Worm (Caenorhabditis elegans) whole organism, late embryonic: Measurements from ENCODE around the gene C02C6.14.
A peak's percentile ranks its signal among the peaks of the same experiment; 100 is the strongest.

ENCODE experiments used
- C08G9.2 ChIP-seq: sonication (generic microtip); optimal IDR thresholded peaks from 2 replicates; lab custom pipeline; 2016; ENCODE audit warnings: mild to moderate bottlenecking, missing genetic modification characterization, moderate library complexity, missing compliant biosample characterization
- C38D4.7 ChIP-seq: fragments of 200-800 bp; sonication (Bioruptor generic); optimal IDR thresholded peaks from 2 replicates; lab custom pipeline; 2018; ENCODE audit warnings: mild to moderate bottlenecking, missing genetic modification characterization, moderate library complexity, missing compliant biosample characterization
- F13H6.1 ChIP-seq: sonication (generic microtip); optimal IDR thresholded peaks from 2 replicates; lab custom pipeline; 2016; ENCODE audit warnings: missing genetic modification characterization, missing compliant biosample characterization
- K02D7.2 ChIP-seq: sonication (generic microtip); optimal IDR thresholded peaks from 2 replicates; lab custom pipeline; 2017; ENCODE audit warnings: mild to moderate bottlenecking, missing genetic modification characterization, missing compliant biosample characterization
- K09A11.1 ChIP-seq: sonication (generic microtip); optimal IDR thresholded peaks from 2 replicates; lab custom pipeline; 2017; ENCODE audit warnings: antibody characterized with exemption, mild to moderate bottlenecking, missing genetic modification characterization, missing compliant biosample characterization; ENCODE audit not compliant: insufficient read depth
- T23F11.4 ChIP-seq: fragments of 200-800 bp; sonication (Bioruptor generic); optimal IDR thresholded peaks from 2 replicates; lab custom pipeline; 2018; ENCODE audit warnings: mild to moderate bottlenecking, missing genetic modification characterization, missing compliant biosample characterization
- ahr-1 ChIP-seq: sonication (generic microtip); optimal IDR thresholded peaks from 2 replicates; lab custom pipeline; 2016; ENCODE audit warnings: missing genetic modification characterization, missing compliant biosample characterization
- ama-1 ChIP-seq: fragments of 150-350 bp; optimal IDR thresholded peaks from 2 replicates; lab custom pipeline; 2014
- ceh-14 ChIP-seq: sonication (generic microtip); optimal IDR thresholded peaks from 2 replicates; lab custom pipeline; 2016; ENCODE audit warnings: missing genotype, missing genetic modification characterization, missing compliant biosample characterization
- ceh-19 ChIP-seq: fragments of 200-800 bp; sonication (Bioruptor generic); optimal IDR thresholded peaks from 2 replicates; lab custom pipeline; 2018; ENCODE audit warnings: mild to moderate bottlenecking, missing genetic modification characterization, missing compliant biosample characterization
- ceh-2 ChIP-seq: sonication (generic microtip); optimal IDR thresholded peaks from 2 replicates; lab custom pipeline; 2016; ENCODE audit warnings: missing genotype, missing genetic modification characterization, missing compliant biosample characterization
- ceh-24 ChIP-seq: sonication (generic microtip); optimal IDR thresholded peaks from 2 replicates; lab custom pipeline; 2016; ENCODE audit warnings: mild to moderate bottlenecking, missing genetic modification characterization, missing compliant biosample characterization
- ceh-30 ChIP-seq: fragments of 150-350 bp; optimal IDR thresholded peaks from 2 replicates; lab custom pipeline; 2014; ENCODE audit warnings: missing biosample characterization, missing genetic modification characterization
- ceh-31 ChIP-seq: sonication (generic microtip); optimal IDR thresholded peaks from 2 replicates; lab custom pipeline; 2016; ENCODE audit warnings: missing genetic modification characterization, missing compliant biosample characterization
- ceh-34 ChIP-seq: sonication (generic microtip); optimal IDR thresholded peaks from 2 replicates; lab custom pipeline; 2016; ENCODE audit warnings: mild to moderate bottlenecking, missing genetic modification characterization, missing compliant biosample characterization
- ceh-45 ChIP-seq: fragments of 200-800 bp; sonication (Bioruptor generic); IDR thresholded peaks from 2 replicates; pipeline ENCODE4 v1.3.6; 2022; ENCODE audit warnings: missing genetic modification reagents, missing genetic modification characterization, missing compliant biosample characterization
- ceh-6 ChIP-seq: fragments of 200-800 bp; sonication (Bioruptor generic); optimal IDR thresholded peaks from 2 replicates; lab custom pipeline; 2018; ENCODE audit warnings: mild to moderate bottlenecking, missing genetic modification characterization, missing compliant biosample characterization
- ceh-9 ChIP-seq: sonication (generic microtip); optimal IDR thresholded peaks from 2 replicates; lab custom pipeline; 2016; ENCODE audit warnings: mild to moderate bottlenecking, missing genetic modification characterization, inconsistent platforms, missing compliant biosample characterization
- che-1 ChIP-seq: sonication (generic microtip); optimal IDR thresholded peaks from 2 replicates; lab custom pipeline; 2016; ENCODE audit warnings: mild to moderate bottlenecking, missing genetic modification characterization, missing compliant biosample characterization
- dve-1 ChIP-seq: sonication (generic microtip); optimal IDR thresholded peaks from 2 replicates; lab custom pipeline; 2017; ENCODE audit warnings: antibody characterized with exemption, mild to moderate bottlenecking, missing genetic modification characterization, missing compliant biosample characterization
- fax-1 ChIP-seq: sonication (generic microtip); optimal IDR thresholded peaks from 2 replicates; lab custom pipeline; 2016; ENCODE audit warnings: missing genotype, missing genetic modification characterization, missing compliant biosample characterization
- fkh-6 ChIP-seq: sonication (generic microtip); optimal IDR thresholded peaks from 2 replicates; lab custom pipeline; 2016; ENCODE audit warnings: missing genetic modification characterization, missing compliant biosample characterization
- hlh-30 ChIP-seq: sonication (generic microtip); optimal IDR thresholded peaks from 2 replicates; lab custom pipeline; 2017; ENCODE audit warnings: antibody characterized with exemption, missing genetic modification characterization, missing compliant biosample characterization; ENCODE audit not compliant: insufficient read depth
- hlh-6 ChIP-seq: sonication (generic microtip); optimal IDR thresholded peaks from 2 replicates; lab custom pipeline; 2016; ENCODE audit warnings: missing genotype, missing genetic modification characterization, missing compliant biosample characterization
- madf-2 ChIP-seq: sonication (generic microtip); optimal IDR thresholded peaks from 2 replicates; lab custom pipeline; 2017; ENCODE audit warnings: missing genetic modification characterization, missing compliant biosample characterization
- mec-3 ChIP-seq: sonication (generic microtip); optimal IDR thresholded peaks from 2 replicates; lab custom pipeline; 2016; ENCODE audit warnings: borderline replicate concordance, missing genetic modification characterization, missing compliant biosample characterization
- nfya-1 ChIP-seq: sonication (generic microtip); optimal IDR thresholded peaks from 2 replicates; lab custom pipeline; 2017; ENCODE audit warnings: missing genetic modification characterization, mild to moderate bottlenecking, missing compliant biosample characterization, antibody characterized with exemption, moderate library complexity
- nhr-232 ChIP-seq: sonication (generic microtip); optimal IDR thresholded peaks from 2 replicates; lab custom pipeline; 2016; ENCODE audit warnings: missing genetic modification characterization, missing compliant biosample characterization
- odd-2 ChIP-seq: sonication (generic microtip); optimal IDR thresholded peaks from 2 replicates; lab custom pipeline; 2017; ENCODE audit warnings: antibody characterized with exemption, mild to moderate bottlenecking, missing genetic modification characterization, missing compliant biosample characterization
- pag-3 ChIP-seq: sonication (generic microtip); optimal IDR thresholded peaks from 2 replicates; lab custom pipeline; 2016; ENCODE audit warnings: missing compliant biosample characterization, missing genetic modification characterization, borderline replicate concordance
- pat-9 ChIP-seq: fragments of 200-800 bp; sonication (Bioruptor generic); optimal IDR thresholded peaks from 2 replicates; lab custom pipeline; 2018; ENCODE audit warnings: mild to moderate bottlenecking, missing genetic modification characterization, moderate library complexity, missing compliant biosample characterization
- pax-1 ChIP-seq: fragments of 150-350 bp; optimal IDR thresholded peaks from 2 replicates; lab custom pipeline; 2014; ENCODE audit warnings: missing biosample characterization, missing genetic modification characterization
- pha-2 ChIP-seq: sonication (generic microtip); optimal IDR thresholded peaks from 2 replicates; lab custom pipeline; 2017; ENCODE audit warnings: mild to moderate bottlenecking, missing genetic modification characterization, missing compliant biosample characterization
- pha-4 ChIP-seq: fragments of 150-350 bp; optimal IDR thresholded peaks from 2 replicates; lab custom pipeline; 2018; ENCODE audit warnings: missing biosample characterization, missing genetic modification reagents, missing genetic modification characterization
- sdc-2 ChIP-seq: sonication (generic microtip); optimal IDR thresholded peaks from 2 replicates; lab custom pipeline; 2016; ENCODE audit warnings: missing genotype, missing genetic modification characterization, missing compliant biosample characterization
- sox-4 ChIP-seq: sonication (generic microtip); optimal IDR thresholded peaks from 2 replicates; lab custom pipeline; 2017; ENCODE audit warnings: mild to moderate bottlenecking, missing genetic modification characterization, inconsistent platforms, missing compliant biosample characterization
- syd-9 ChIP-seq: sonication (generic microtip); optimal IDR thresholded peaks from 2 replicates; lab custom pipeline; 2016; ENCODE audit warnings: mild to moderate bottlenecking, missing genetic modification characterization, moderate library complexity, missing compliant biosample characterization
- ttx-3 ChIP-seq: sonication (generic microtip); optimal IDR thresholded peaks from 2 replicates; lab custom pipeline; 2016; ENCODE audit warnings: missing genetic modification reagents, missing genetic modification characterization, missing compliant biosample characterization
- unc-3 ChIP-seq, 2 experiments: fragments of 200-800 bp in 1 of 2; sonication (Bioruptor generic) in 1 of 2; sonication (generic microtip) in 1 of 2; conservative IDR thresholded peaks in 1 of 2; optimal IDR thresholded peaks in 1 of 2; 2 replicates each; pipeline versions ENCODE4 v1.3.6 to Lab custom; 2016 to 2022; ENCODE audit warnings: missing compliant biosample characterization in 2 of 2, missing genetic modification characterization in 2 of 2, missing genetic modification reagents in 1 of 2
- unc-42 ChIP-seq: sonication (generic microtip); optimal IDR thresholded peaks from 2 replicates; lab custom pipeline; 2016; ENCODE audit warnings: missing genotype, missing genetic modification characterization, missing compliant biosample characterization
- zip-5 ChIP-seq: sonication (generic microtip); optimal IDR thresholded peaks from 2 replicates; lab custom pipeline; 2016; ENCODE audit warnings: missing genetic modification characterization, missing compliant biosample characterization
- ztf-16 ChIP-seq: sonication (generic microtip); optimal IDR thresholded peaks from 2 replicates; lab custom pipeline; 2017; ENCODE audit warnings: missing genetic modification characterization, missing compliant biosample characterization

Gene C02C6.14

ce11 chrX:15509681-15510080, 27.8 kb upstream of the C02C6.14 start, which contains the start of gene eat-20:
TSS of gene eat-20 (plus strand) at chrX:15510011.
- TF ChIP-seq sdc-2 (tag; lab: Kevin White, UChicago) (no peak), nhr-232 (tag; lab: Kevin White, UChicago) (no peak), odd-2 (no peak), syd-9 (tag; lab: Kevin White, UChicago) (no peak), pat-9 (tag; lab: Kevin White, UChicago) (no peak), F13H6.1 (tag; lab: Kevin White, UChicago) (no peak), pha-2 (tag; lab: Kevin White, UChicago) (no peak), ahr-1 (tag; lab: Kevin White, UChicago) (no peak), ttx-3 (no peak), madf-2 (no peak), C38D4.7 (no peak), T23F11.4 (GFP tag; lab: Kevin White, UChicago) (no peak), sox-4 (tag; lab: Kevin White, UChicago) (no peak), zip-5 (tag; lab: Kevin White, UChicago) (no peak), ceh-31 (no peak), ceh-14 (tag; lab: Kevin White, UChicago) (no peak), ceh-19 (GFP tag; lab: Kevin White, UChicago) (no peak), fkh-6 (no peak), mec-3 (tag; lab: Kevin White, UChicago) (no peak)
- TF ChIP-seq, all 69 proteins: peak for 0

- TF ChIP-seq pha-4 (tag; lab: Kevin White, UChicago): no peak
- TF ChIP-seq ceh-6 (GFP tag; lab: Kevin White, UChicago): no peak
- TF ChIP-seq pax-1 (tag; lab: Kevin White, UChicago): no peak
- no peak for TF ChIP-seq C08G9.2 (tag; lab: Kevin White, UChicago)
- TF ChIP-seq che-1: no peak
- TF ChIP-seq madf-2: no peak
- TF ChIP-seq ahr-1 (tag; lab: Kevin White, UChicago): no peak
- no peak for TF ChIP-seq ceh-2 (tag; lab: Kevin White, UChicago)
- no peak for TF ChIP-seq ceh-45
- TF ChIP-seq unc-3 (GFP tag; conservative IDR thresholded peaks at IDR 0.05; lab: Robert Waterston, UW): no peak
- no peak for TF ChIP-seq unc-3 (tag; optimal IDR thresholded peaks at IDR 0.05; lab: Kevin White, UChicago)
- no peak for TF ChIP-seq hlh-6
- no peak for TF ChIP-seq F13H6.1 (tag; lab: Kevin White, UChicago)
- TF ChIP-seq C38D4.7: no peak
- no peak for TF ChIP-seq hlh-30 (tag; lab: Kevin White, UChicago)
Observed at ce11 chrX:15514547-15514946, 22.9 kb upstream of the C02C6.14 start.

ce11 chrX:15515798-15516197, 21.7 kb upstream of the C02C6.14 start:
- TF ChIP-seq sox-4 (tag; lab: Kevin White, UChicago): peak; percentile 19
- TF ChIP-seq nfya-1 (tag; lab: Kevin White, UChicago): no peak

ce11 chrX:15528472-15528871, 9.0 kb upstream of the C02C6.14 start:
- no peak for TF ChIP-seq pag-3 (tag; lab: Kevin White, UChicago)
- TF ChIP-seq ztf-16 (tag; lab: Kevin White, UChicago): no peak
- TF ChIP-seq ceh-19 (GFP tag; lab: Kevin White, UChicago): no peak
- TF ChIP-seq ceh-2 (tag; lab: Kevin White, UChicago): no peak
- TF ChIP-seq ama-1 (lab: Kevin White, UChicago): no peak
- TF ChIP-seq K09A11.1 (tag; lab: Kevin White, UChicago): no peak
- no peak for TF ChIP-seq fax-1 (tag; lab: Kevin White, UChicago)
- no peak for TF ChIP-seq pat-9 (tag; lab: Kevin White, UChicago)
- no peak for TF ChIP-seq ceh-9 (tag; lab: Kevin White, UChicago)
- no peak for TF ChIP-seq ceh-30 (tag; lab: Kevin White, UChicago)
- no peak for TF ChIP-seq ceh-24
- no peak for TF ChIP-seq K02D7.2
- TF ChIP-seq ceh-45: no peak
- TF ChIP-seq mec-3 (tag; lab: Kevin White, UChicago): no peak
- TF ChIP-seq ceh-14 (tag; lab: Kevin White, UChicago): no peak
- TF ChIP-seq madf-2: no peak
- TF ChIP-seq ceh-34: no peak
- no peak for TF ChIP-seq unc-42 (tag; lab: Kevin White, UChicago)
- TF ChIP-seq dve-1 (tag; lab: Kevin White, UChicago): no peak
- TF ChIP-seq, all 69 proteins: peak for 0
